Worm (Caenorhabditis elegans) whole organism, L4 larva: ENCODE measurements around the gene try-3.

Experiments
- aly-2 ChIP-seq: sonication (generic microtip); optimal IDR thresholded peaks from 2 replicates; lab custom pipeline; 2018; ENCODE audit warnings: missing biosample characterization, missing genetic modification characterization
- ama-1 ChIP-seq: fragments of 150-350 bp; optimal IDR thresholded peaks from 2 replicates; lab custom pipeline; 2014; ENCODE audit warnings: inconsistent platforms, mixed read lengths
- ceh-82 ChIP-seq: sonication (generic microtip); optimal IDR thresholded peaks from 2 replicates; lab custom pipeline; 2017; ENCODE audit warnings: missing biosample characterization, missing genetic modification characterization
- ces-1 ChIP-seq: fragments of 150-350 bp; sonication (generic microtip); optimal IDR thresholded peaks from 4 replicates; lab custom pipeline; 2014; ENCODE audit warnings: missing biosample characterization, missing genetic modification reagents, missing genetic modification characterization
- daf-16 ChIP-seq, 3 experiments: sonication (generic microtip); optimal IDR thresholded peaks; 2 replicates each; lab custom pipeline; 2016 to 2017; ENCODE audit warnings: missing genetic modification characterization in 3 of 3, missing genetic modification reagents in 3 of 3, mild to moderate bottlenecking in 2 of 3, missing compliant biosample characterization in 2 of 3, missing biosample characterization in 1 of 3, moderate library complexity in 1 of 3
- egl-27 ChIP-seq: sonication (generic microtip); optimal IDR thresholded peaks from 3 replicates; lab custom pipeline; 2017; ENCODE audit warnings: missing biosample characterization, missing genetic modification reagents, missing genetic modification characterization
- fkh-10 ChIP-seq: fragments of 150-350 bp; optimal IDR thresholded peaks from 2 replicates; lab custom pipeline; 2014; ENCODE audit warnings: missing biosample characterization, missing genetic modification reagents, missing genetic modification characterization
- mdl-1 ChIP-seq, 2 experiments: fragments of 150-350 bp in 1 of 2; sonication (generic microtip) in 1 of 2; optimal IDR thresholded peaks; 2 replicates each; lab custom pipeline; 2014 to 2017; ENCODE audit warnings: missing biosample characterization in 2 of 2, missing genetic modification characterization in 2 of 2
- nhr-25 ChIP-seq: sonication (generic microtip); optimal IDR thresholded peaks from 2 replicates; lab custom pipeline; 2017; ENCODE audit warnings: missing genetic modification characterization, mild to moderate bottlenecking, missing compliant biosample characterization, antibody characterized with exemption, moderate library complexity, borderline replicate concordance; ENCODE audit not compliant: insufficient read depth
- rbr-2 ChIP-seq: sonication (generic microtip); optimal IDR thresholded peaks from 2 replicates; lab custom pipeline; 2016; ENCODE audit warnings: missing genotype, missing genetic modification characterization, missing compliant biosample characterization
- unc-62 ChIP-seq, 3 experiments: fragments of 150-350 bp in 1 of 3; sonication (generic microtip); optimal IDR thresholded peaks in 2 of 3; peaks in 1 of 3; 1 replicate in 1 of 3; 2 replicates in 2 of 3; lab custom pipeline; 2014 to 2017; ENCODE audit warnings: missing biosample characterization in 3 of 3, missing genetic modification characterization in 3 of 3, missing genetic modification reagents in 3 of 3, missing genotype in 1 of 3

DNA sequence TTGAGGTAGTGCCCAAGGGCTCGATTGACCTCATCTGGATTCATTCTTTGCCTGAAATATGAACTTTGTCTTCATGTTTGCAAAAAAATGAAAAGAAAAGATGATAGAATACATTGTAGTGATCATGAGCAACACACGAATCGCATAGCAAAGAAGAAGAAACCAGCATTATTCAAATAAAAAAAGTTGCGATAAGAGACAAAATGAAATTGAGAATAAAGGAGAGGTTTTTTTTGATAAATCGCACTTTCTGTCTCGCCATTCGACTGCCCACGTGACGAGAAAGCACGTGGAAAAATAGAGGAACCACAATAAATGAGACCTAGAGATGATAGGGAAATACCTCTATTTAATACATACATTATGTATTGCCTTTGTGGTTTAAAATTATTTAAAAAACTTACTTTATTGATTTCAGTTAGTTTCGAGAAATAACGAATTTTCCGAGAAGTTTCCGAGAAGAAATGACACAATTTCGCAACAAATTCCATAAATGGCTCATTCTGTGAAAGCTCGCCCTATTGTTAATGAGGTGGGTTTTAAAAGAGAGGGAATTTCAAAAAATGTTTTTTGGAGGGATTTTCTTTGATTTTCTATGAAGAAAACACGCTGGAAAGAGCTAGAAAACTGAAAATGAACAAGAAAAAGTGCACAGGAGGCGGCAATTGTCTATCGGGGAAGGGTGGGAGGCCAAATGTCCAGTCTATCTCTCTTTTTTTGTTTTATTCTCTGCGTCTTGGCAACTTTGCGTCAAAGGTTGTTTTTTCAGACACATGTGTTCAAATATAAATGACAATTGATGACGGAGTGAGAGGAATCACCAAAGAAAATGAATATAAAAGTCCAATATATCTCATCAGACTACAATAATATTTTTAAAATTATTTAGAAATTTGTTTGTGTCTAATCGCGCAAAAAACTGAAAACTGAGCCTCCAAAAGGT is 1.3 kb upstream of the try-3 start, which contains the start of gene paqr-1:
- no peak for TF ChIP-seq ama-1 (lab: Kevin White, UChicago)
- TF ChIP-seq mdl-1 (tag; optimal IDR thresholded peaks at IDR 0.05; lab: Kevin White, UChicago) = peak in 1 of 2 experiments; percentile 74
- peak in 1 of 2 experiments; percentile 9 for TF ChIP-seq unc-62 (GFP tag; optimal IDR thresholded peaks at IDR 0.05 in 1 of 2; lab: Kevin White, UChicago)
- TF ChIP-seq unc-62 (tag; optimal IDR thresholded peaks at IDR 0.05; lab: Kevin White, UChicago) = no peak
- no peak for TF ChIP-seq fkh-10 (GFP tag; lab: Kevin White, UChicago)
- no peak for TF ChIP-seq ces-1
- peak in 1 of 2 experiments; percentile 7 for TF ChIP-seq daf-16 (GFP tag; optimal IDR thresholded peaks at IDR 0.05; lab: Kevin White, UChicago)
- peak; percentile 55 for TF ChIP-seq daf-16 (tag; optimal IDR thresholded peaks at IDR 0.05; lab: Kevin White, UChicago)
- TF ChIP-seq aly-2 (tag; lab: Kevin White, UChicago) = no peak
- no peak for TF ChIP-seq ceh-82 (tag; lab: Kevin White, UChicago)
- TF ChIP-seq rbr-2 = no peak
- no peak for TF ChIP-seq egl-27 (tag; lab: Kevin White, UChicago)
- TF ChIP-seq nhr-25 = no peak
